Fruit fly (Drosophila melanogaster): ENCODE results near the gene bves.
A peak's percentile ranks its signal among the peaks of the same experiment; 100 is the strongest.

- peak; percentile 97 for TF ChIP-seq fkh (GFP tag; optimal IDR thresholded peaks at IDR 0.05)
- TF ChIP-seq CG15336 (GFP tag; IDR thresholded peaks at IDR 0.05): peak; percentile 99
- peak; percentile 96 for TF ChIP-seq dac (GFP tag; optimal IDR thresholded peaks at IDR 0.05)
- TF ChIP-seq CG8632 (GFP tag; optimal IDR thresholded peaks at IDR 0.05): peak; percentile 99
- TF ChIP-seq Lpt (GFP tag; optimal IDR thresholded peaks at IDR 0.05): peak; percentile 98
- peak; percentile 98 for TF ChIP-seq CG10669 (GFP tag; optimal IDR thresholded peaks at IDR 0.05)
- TF ChIP-seq Eip75B (GFP tag; optimal IDR thresholded peaks at IDR 0.05): peak; percentile 99
- peak; percentile 100 for TF ChIP-seq Eip78C (GFP tag)
- TF ChIP-seq CG16779 (tag; optimal IDR thresholded peaks at IDR 0.05): peak; percentile 98
- TF ChIP-seq Hr38 (GFP tag; optimal IDR thresholded peaks at IDR 0.05): peak; percentile 59
- TF ChIP-seq Blimp-1 (GFP tag; optimal IDR thresholded peaks at IDR 0.05): peak; percentile 96
- peak; percentile 99 for TF ChIP-seq Sox14 (GFP tag; optimal IDR thresholded peaks at IDR 0.05)
- TF ChIP-seq CG6792 (GFP tag; optimal IDR thresholded peaks at IDR 0.05): peak; percentile 99
- TF ChIP-seq CG6276 (GFP tag; optimal IDR thresholded peaks at IDR 0.05): peak; percentile 99
Measured at dm6 chrX:21053849-21054581, at the start of gene bves, which contains the start of gene Stt3A.

Measured in whole organism, prepupa.